Worm (Caenorhabditis elegans): Measurements from ENCODE around the gene F26G1.15.

F26G1.15 gene

DNA sequence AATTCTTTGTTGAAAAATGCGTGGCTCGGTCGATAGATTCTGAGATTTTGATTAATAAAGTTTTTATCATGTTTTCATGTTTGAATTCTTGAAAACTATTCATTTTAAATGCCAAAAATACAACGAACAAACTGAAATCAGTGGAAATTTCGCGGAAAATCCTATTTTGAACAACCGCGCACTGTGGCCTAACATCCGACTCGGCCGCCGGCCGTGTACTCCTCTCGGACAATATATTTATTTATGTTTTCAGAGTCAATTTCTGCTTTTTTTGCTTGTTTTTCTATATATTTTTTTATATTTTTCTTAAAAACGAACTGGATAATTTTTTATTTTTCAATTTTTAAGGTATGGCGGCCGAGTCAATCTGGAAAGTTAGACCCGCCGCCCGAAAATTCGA lies 1.2 kb downstream of the F26G1.15 start, which contains the start of gene F26G1.1 (continued):
- peak; percentile 79 for TF ChIP-seq hlh-4 (tag; optimal IDR thresholded peaks at IDR 0.05)
- TF ChIP-seq unc-98 (GFP tag; IDR thresholded peaks at IDR 0.05), result peak; percentile 82
- peak; percentile 90 for TF ChIP-seq dsc-1 (tag; optimal IDR thresholded peaks at IDR 0.05)
- no peak for TF ChIP-seq hlh-17 (GFP tag; optimal IDR thresholded peaks at IDR 0.05; ENCODE audit: borderline replicate concordance)
- TF ChIP-seq ceh-88 (GFP tag; IDR thresholded peaks at IDR 0.05), result peak; percentile 35; the same call in 1 of the 2 replicates
- TF ChIP-seq F16B12.6 (tag; optimal IDR thresholded peaks at IDR 0.05), result peak; percentile 50
- peak; percentile 12 for TF ChIP-seq C16A3.4 (tag; optimal IDR thresholded peaks at IDR 0.05)
- peak; percentile 79 for TF ChIP-seq grh-1 (GFP tag; IDR thresholded peaks at IDR 0.05)
- TF ChIP-seq nhr-47 (tag; optimal IDR thresholded peaks at IDR 0.05), result peak; percentile 89
- no peak for TF ChIP-seq zag-1 (tag; optimal IDR thresholded peaks at IDR 0.05)
- no peak for TF ChIP-seq nhr-84 (tag; optimal IDR thresholded peaks at IDR 0.05)
- peak; percentile 67 to 74 for TF ChIP-seq lsy-2 (tag; optimal IDR thresholded peaks at IDR 0.05)
- peak; percentile 78 for TF ChIP-seq xbp-1 (tag; optimal IDR thresholded peaks at IDR 0.05)
- TF ChIP-seq lin-15B (tag; optimal IDR thresholded peaks at IDR 0.05), result no peak
- no peak for TF ChIP-seq unc-62 (GFP tag; optimal IDR thresholded peaks at IDR 0.05)
- TF ChIP-seq mep-1 (tag; optimal IDR thresholded peaks at IDR 0.05), result no peak
- peak; percentile 84 for TF ChIP-seq sox-4 (tag; optimal IDR thresholded peaks at IDR 0.05)
- peak; percentile 27 for TF ChIP-seq efl-3 (GFP tag; optimal IDR thresholded peaks at IDR 0.05)
- peak; percentile 54 for TF ChIP-seq unc-130 (tag; optimal IDR thresholded peaks at IDR 0.05)
- TF ChIP-seq blmp-1 (tag; optimal IDR thresholded peaks at IDR 0.05), result peak; percentile 46
- TF ChIP-seq nhr-90 (tag; optimal IDR thresholded peaks at IDR 0.05; ENCODE audit: poor library complexity), result peak; percentile 93
- peak; percentile 98 for TF ChIP-seq rnt-1 (tag; optimal IDR thresholded peaks at IDR 0.05)

DNA sequence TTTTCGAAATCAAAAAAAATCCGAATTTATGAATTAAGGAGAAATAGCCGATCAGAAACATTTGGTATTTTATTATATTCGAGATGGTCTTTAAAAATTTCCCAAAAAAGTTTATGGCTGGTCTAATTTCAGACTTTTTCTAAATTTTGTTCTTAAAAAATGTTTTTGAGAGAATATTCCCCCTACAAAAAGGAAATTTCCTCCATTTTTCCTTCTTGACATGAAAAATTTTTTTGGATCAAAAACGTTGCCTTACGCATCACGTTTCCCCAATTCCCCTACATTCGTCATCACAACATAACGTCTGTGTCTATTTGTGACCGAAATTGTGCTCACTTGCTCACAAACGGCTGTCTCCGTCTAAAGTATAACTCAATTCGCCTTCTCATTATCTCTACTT lies 3.2 kb downstream of the F26G1.15 start:
- TF ChIP-seq rnt-1 (tag; optimal IDR thresholded peaks at IDR 0.05), result no peak
- TF ChIP-seq ceh-88 (GFP tag; IDR thresholded peaks at IDR 0.05), result no peak
- TF ChIP-seq lin-15B (tag; optimal IDR thresholded peaks at IDR 0.05), result no peak
- TF ChIP-seq ceh-63 (GFP tag; optimal IDR thresholded peaks at IDR 0.05), result no peak
- no peak for TF ChIP-seq dsc-1 (tag; optimal IDR thresholded peaks at IDR 0.05)
- TF ChIP-seq irx-1 (tag; optimal IDR thresholded peaks at IDR 0.05), result no peak

DNA sequence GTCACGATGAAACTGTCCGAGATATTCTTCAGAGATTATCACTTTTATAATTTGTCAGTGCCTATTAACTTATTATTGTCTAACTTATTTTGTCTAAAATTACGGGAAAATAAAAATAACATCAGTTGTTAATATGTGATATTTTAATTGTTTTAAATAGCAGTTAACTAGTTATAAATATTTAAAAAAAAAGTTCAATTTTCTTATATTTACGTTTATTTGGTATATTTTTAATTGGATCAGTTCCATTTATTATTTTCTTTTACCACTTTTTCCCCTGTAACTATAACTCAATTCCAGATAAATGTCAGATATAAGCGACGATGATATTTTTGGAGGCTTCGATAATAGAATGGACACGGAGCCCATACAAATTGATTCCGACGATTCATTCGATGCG lies 5.4 kb downstream of the F26G1.15 start, which contains the start of gene C33F10.4:
TSS of gene C33F10.4 (plus strand) at position 301 of the 400 bp plus-strand sequence.
- no peak for TF ChIP-seq hpl-2 (GFP tag; optimal IDR thresholded peaks at IDR 0.05)
- no peak for TF ChIP-seq nhr-85 (tag)
- no peak for TF ChIP-seq unc-130 (tag; optimal IDR thresholded peaks at IDR 0.05)
- TF ChIP-seq C16A3.4 (tag; optimal IDR thresholded peaks at IDR 0.05), result no peak
- TF ChIP-seq ces-1 (GFP tag; optimal IDR thresholded peaks at IDR 0.05), result no peak

DNA sequence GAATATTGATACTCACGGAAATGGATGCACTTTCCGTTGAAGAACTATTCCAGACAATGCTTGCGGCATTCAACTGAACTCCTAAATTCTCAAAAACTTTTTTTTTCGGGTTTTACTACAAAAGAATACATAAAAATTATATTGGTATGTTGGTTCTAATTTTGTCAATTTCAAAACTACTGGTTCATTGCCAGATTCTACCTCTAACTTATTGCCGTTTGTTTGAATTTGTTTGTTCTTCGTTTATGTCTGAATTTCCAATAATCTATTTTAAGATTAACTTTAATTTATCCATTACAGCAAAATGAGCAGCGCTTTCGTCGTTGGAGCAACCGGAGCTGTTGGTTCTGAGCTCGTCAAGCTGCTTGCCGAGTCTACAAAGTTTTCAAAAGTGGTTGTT lies 7.0 kb downstream of the F26G1.15 start, which contains the start of gene C33F10.14:
TSS of gene C33F10.14 (plus strand) at position 301 of the 400 bp plus-strand sequence.
- TF ChIP-seq aha-1 (tag; optimal IDR thresholded peaks at IDR 0.05), result no peak
- TF ChIP-seq sptf-1 (tag; optimal IDR thresholded peaks at IDR 0.05), result no peak
- no peak for TF ChIP-seq ztf-11 (tag; optimal IDR thresholded peaks at IDR 0.05)
- TF ChIP-seq unc-98 (GFP tag; IDR thresholded peaks at IDR 0.05), result no peak
- TF ChIP-seq lin-13 (GFP tag; optimal IDR thresholded peaks at IDR 0.05), result no peak
- no peak for TF ChIP-seq dpl-1 (GFP tag; optimal IDR thresholded peaks at IDR 0.05)
- TF ChIP-seq skn-1 (tag; optimal IDR thresholded peaks at IDR 0.05), result no peak
- TF ChIP-seq ceh-82 (tag; optimal IDR thresholded peaks at IDR 0.05), result no peak
- no peak for TF ChIP-seq nhr-19 (GFP tag; conservative IDR thresholded peaks at IDR 0.05)
- no peak for TF ChIP-seq efl-3 (GFP tag; optimal IDR thresholded peaks at IDR 0.05)
- TF ChIP-seq swsn-7 (tag; optimal IDR thresholded peaks at IDR 0.05), result no peak
- TF ChIP-seq nhr-47 (tag; optimal IDR thresholded peaks at IDR 0.05), result no peak
- no peak for TF ChIP-seq rnt-1 (tag; optimal IDR thresholded peaks at IDR 0.05)
- no peak for TF ChIP-seq ceh-90 (tag; optimal IDR thresholded peaks at IDR 0.05)
- TF ChIP-seq nhr-77 (tag; optimal IDR thresholded peaks at IDR 0.05), result no peak
- TF ChIP-seq grh-1 (GFP tag; IDR thresholded peaks at IDR 0.05), result no peak

Measured in whole organism, L1 larva.